Worm (Caenorhabditis elegans): ENCODE results near the gene C52D10.3.

Gene C52D10.3

ce11 chrIV:17176177-17176576 lies at the start of gene C52D10.3:
C52D10.3 (plus strand) TSS chrIV:17176477.
- TF ChIP-seq unc-39 (tag; optimal IDR thresholded peaks at IDR 0.05): no peak
- TF ChIP-seq nhr-76 (tag; optimal IDR thresholded peaks at IDR 0.05): no peak
- no peak for TF ChIP-seq nhr-12 (tag; optimal IDR thresholded peaks at IDR 0.05)
- no peak for TF ChIP-seq elt-1 (tag; optimal IDR thresholded peaks at IDR 0.05; ENCODE audit: borderline replicate concordance, insufficient read depth)
- TF ChIP-seq cnd-1 (tag; optimal IDR thresholded peaks at IDR 0.05): no peak
- TF ChIP-seq nhr-2 (tag; optimal IDR thresholded peaks at IDR 0.05): no peak
- TF ChIP-seq pha-4 (tag; optimal IDR thresholded peaks at IDR 0.05): no peak
- TF ChIP-seq hlh-1 (tag; optimal IDR thresholded peaks at IDR 0.05): no peak
- no peak for TF ChIP-seq lin-32 (GFP tag; optimal IDR thresholded peaks at IDR 0.05)
- TF ChIP-seq ceh-83 (GFP tag; optimal IDR thresholded peaks at IDR 0.05): no peak
- no peak for TF ChIP-seq mep-1 (tag; optimal IDR thresholded peaks at IDR 0.05)
- TF ChIP-seq blmp-1 (tag; optimal IDR thresholded peaks at IDR 0.05): no peak

ce11 chrIV:17126512-17126911 lies 49.8 kb upstream of the C52D10.3 start:
- TF ChIP-seq hlh-1 (tag; optimal IDR thresholded peaks at IDR 0.05) (no peak), snpc-4 (tag; optimal IDR thresholded peaks at IDR 0.05) (no peak), mls-2 (tag; optimal IDR thresholded peaks at IDR 0.05) (no peak), nhr-28 (tag; optimal IDR thresholded peaks at IDR 0.05) (no peak), blmp-1 (tag; optimal IDR thresholded peaks at IDR 0.05) (no peak), bed-3 (GFP tag; optimal IDR thresholded peaks at IDR 0.05) (no peak), ceh-83 (GFP tag; optimal IDR thresholded peaks at IDR 0.05) (no peak), sptf-1 (tag; optimal IDR thresholded peaks at IDR 0.05) (no peak), tbx-8 (GFP tag; optimal IDR thresholded peaks at IDR 0.05) (no peak), nhr-12 (tag; optimal IDR thresholded peaks at IDR 0.05) (no peak), cnd-1 (tag; optimal IDR thresholded peaks at IDR 0.05) (no peak)

- no peak for TF ChIP-seq sem-2 (GFP tag; optimal IDR thresholded peaks at IDR 0.05)
- TF ChIP-seq elt-1 (tag; optimal IDR thresholded peaks at IDR 0.05; ENCODE audit: borderline replicate concordance, insufficient read depth): no peak
- TF ChIP-seq unc-62 (GFP tag; optimal IDR thresholded peaks at IDR 0.05): no peak
- TF ChIP-seq mls-2 (tag; optimal IDR thresholded peaks at IDR 0.05): no peak
- TF ChIP-seq blmp-1 (tag; optimal IDR thresholded peaks at IDR 0.05): no peak
- TF ChIP-seq lin-32 (GFP tag; optimal IDR thresholded peaks at IDR 0.05): no peak
- no peak for TF ChIP-seq ces-1 (GFP tag; optimal IDR thresholded peaks at IDR 0.05)
- TF ChIP-seq nhr-237 (tag; optimal IDR thresholded peaks at IDR 0.05): no peak
- TF ChIP-seq zip-8 (tag; optimal IDR thresholded peaks at IDR 0.05): no peak
- TF ChIP-seq mep-1 (tag; optimal IDR thresholded peaks at IDR 0.05): no peak
- TF ChIP-seq pha-4 (tag; optimal IDR thresholded peaks at IDR 0.05): no peak
These were observed 45.2 kb upstream of the C52D10.3 start, which contains the start of the genes Y116A8C.37 and Y116A8C.38 for ce11 chrIV:17131035-17131595. Y116A8C.37 (minus strand) TSS chrIV:17131135. Y116A8C.38 (plus strand) TSS chrIV:17131545.

ce11 chrIV:17150418-17150817 lies 25.9 kb upstream of the C52D10.3 start:
- no peak for TF ChIP-seq ceh-83 (GFP tag; optimal IDR thresholded peaks at IDR 0.05)
- TF ChIP-seq elt-1 (tag; optimal IDR thresholded peaks at IDR 0.05; ENCODE audit: borderline replicate concordance, insufficient read depth): no peak
- no peak for TF ChIP-seq sptf-1 (tag; optimal IDR thresholded peaks at IDR 0.05)
- TF ChIP-seq zip-8 (tag; optimal IDR thresholded peaks at IDR 0.05): no peak
- no peak for TF ChIP-seq nhr-76 (tag; optimal IDR thresholded peaks at IDR 0.05)
- no peak for TF ChIP-seq lin-32 (GFP tag; optimal IDR thresholded peaks at IDR 0.05)
- no peak for TF ChIP-seq nhr-28 (tag; optimal IDR thresholded peaks at IDR 0.05)
- no peak for TF ChIP-seq unc-39 (tag; optimal IDR thresholded peaks at IDR 0.05)
- TF ChIP-seq mab-5 (tag; optimal IDR thresholded peaks at IDR 0.05): no peak
- no peak for TF ChIP-seq bed-3 (GFP tag; optimal IDR thresholded peaks at IDR 0.05)
- TF ChIP-seq ceh-43 (GFP tag; optimal IDR thresholded peaks at IDR 0.05): no peak
- no peak for TF ChIP-seq mep-1 (tag; optimal IDR thresholded peaks at IDR 0.05)
- TF ChIP-seq elt-3 (tag; optimal IDR thresholded peaks at IDR 0.05): no peak
- no peak for TF ChIP-seq M03D4.4 (tag; optimal IDR thresholded peaks at IDR 0.05)
- TF ChIP-seq sem-2 (GFP tag; optimal IDR thresholded peaks at IDR 0.05): no peak
- TF ChIP-seq nhr-237 (tag; optimal IDR thresholded peaks at IDR 0.05): no peak

ce11 chrIV:17150871-17151270 lies 25.4 kb upstream of the C52D10.3 start, which contains the start of gene Y116A8C.40:
Y116A8C.40 (minus strand) TSS chrIV:17150971.
- TF ChIP-seq snpc-4 (tag; optimal IDR thresholded peaks at IDR 0.05): no peak
- TF ChIP-seq lsy-2 (tag; optimal IDR thresholded peaks at IDR 0.05): no peak
- no peak for TF ChIP-seq ztf-11 (tag; optimal IDR thresholded peaks at IDR 0.05)
- TF ChIP-seq mep-1 (tag; optimal IDR thresholded peaks at IDR 0.05): no peak
- TF ChIP-seq sem-2 (GFP tag; optimal IDR thresholded peaks at IDR 0.05): no peak
- no peak for TF ChIP-seq ceh-83 (GFP tag; optimal IDR thresholded peaks at IDR 0.05)
- TF ChIP-seq unc-62 (GFP tag; optimal IDR thresholded peaks at IDR 0.05): no peak
- no peak for TF ChIP-seq cnd-1 (tag; optimal IDR thresholded peaks at IDR 0.05)
- TF ChIP-seq ces-1 (GFP tag; optimal IDR thresholded peaks at IDR 0.05): no peak
- no peak for TF ChIP-seq nhr-2 (tag; optimal IDR thresholded peaks at IDR 0.05)
- no peak for TF ChIP-seq hlh-1 (tag; optimal IDR thresholded peaks at IDR 0.05)
- no peak for TF ChIP-seq ceh-39 (tag; optimal IDR thresholded peaks at IDR 0.05)
- TF ChIP-seq blmp-1 (tag; optimal IDR thresholded peaks at IDR 0.05): no peak
- TF ChIP-seq ham-2 (GFP tag; optimal IDR thresholded peaks at IDR 0.05): no peak
